Fruit fly (Drosophila melanogaster): ENCODE results near the gene lectin-37Db.

dm6 chr2L:19416602-19417497, 2.0 kb upstream of the lectin-37Db start, which contains the start of gene Lectin-galC1:
- no peak for TF ChIP-seq pan (optimal IDR thresholded peaks at IDR 0.05)
- TF ChIP-seq CG8478 (optimal IDR thresholded peaks at IDR 0.05) = no peak
- TF ChIP-seq EcR (GFP tag; optimal IDR thresholded peaks at IDR 0.05) = no peak
- no peak for TF ChIP-seq psq (optimal IDR thresholded peaks at IDR 0.05)
